Worm (Caenorhabditis elegans) whole organism, L3 larva: Measurements from ENCODE around the gene ZK899.3.

ENCODE experiments used
- elt-3 ChIP-seq, 3 experiments: fragments of 150-350 bp in 1 of 3; sonication (generic microtip) in 2 of 3; optimal IDR thresholded peaks; 2 replicates in 2 of 3; 4 replicates in 1 of 3; lab custom pipeline; 2014 to 2017; ENCODE audit warnings: missing biosample characterization in 3 of 3, missing genetic modification characterization in 3 of 3
- nfya-1 ChIP-seq: sonication (generic microtip); optimal IDR thresholded peaks from 2 replicates; lab custom pipeline; 2017; ENCODE audit warnings: missing genetic modification characterization, mild to moderate bottlenecking, missing compliant biosample characterization, antibody characterized with exemption, moderate library complexity; ENCODE audit not compliant: insufficient read depth
- nhr-11 ChIP-seq: fragments of 150-350 bp; optimal IDR thresholded peaks from 2 replicates; lab custom pipeline; 2014; ENCODE audit warnings: missing biosample characterization, missing genetic modification characterization
- nhr-28 ChIP-seq: fragments of 150-350 bp; optimal IDR thresholded peaks from 2 replicates; lab custom pipeline; 2014; ENCODE audit warnings: missing biosample characterization, missing genetic modification characterization
- nhr-77 ChIP-seq: fragments of 150-350 bp; optimal IDR thresholded peaks from 2 replicates; lab custom pipeline; 2014; ENCODE audit warnings: missing biosample characterization, missing genetic modification characterization
- unc-39 ChIP-seq: sonication (generic microtip); optimal IDR thresholded peaks from 4 replicates; lab custom pipeline; 2017; ENCODE audit warnings: missing biosample characterization, missing genetic modification characterization
- ztf-11 ChIP-seq: fragments of 150-350 bp; optimal IDR thresholded peaks from 2 replicates; lab custom pipeline; 2014; ENCODE audit warnings: missing biosample characterization, missing genetic modification characterization

ce11 chrX:9458142-9458541 is 5.2 kb downstream of the ZK899.3 start, which contains the start of gene tba-8:
- TF ChIP-seq nhr-28 (tag; lab: Kevin White, UChicago) (no peak), ztf-11 (tag; lab: Kevin White, UChicago) (no peak), nfya-1 (tag; lab: Kevin White, UChicago) (no peak), unc-39 (no peak), nhr-11 (tag; lab: Kevin White, UChicago) (no peak), nhr-77 (tag; lab: Kevin White, UChicago) (no peak), elt-3 (tag; optimal IDR thresholded peaks at IDR 0.05; lab: Kevin White, UChicago) (no peak)
